Fruit fly (Drosophila melanogaster) whole organism, adult: ENCODE results near the gene DnaJ-H.

Experiments used
- CG11617 ChIP-seq: fragments of 200-800 bp; sonication (Bioruptor generic); optimal IDR thresholded peaks from 2 replicates; lab custom pipeline; 2017; ENCODE audit warnings: mild to moderate bottlenecking, missing biosample characterization, missing genetic modification reagents, missing genetic modification characterization
- CG12768 ChIP-seq: fragments of 200-800 bp; sonication (Bioruptor generic); optimal IDR thresholded peaks from 2 replicates; lab custom pipeline; 2017; ENCODE audit warnings: missing biosample characterization, missing genetic modification characterization, mild to moderate bottlenecking, moderate library complexity, missing genetic modification reagents
- CG14711 ChIP-seq: fragments of 200-800 bp; sonication (Bioruptor generic); optimal IDR thresholded peaks from 2 replicates; lab custom pipeline; 2018; ENCODE audit warnings: missing biosample characterization, mild to moderate bottlenecking, missing genetic modification characterization, moderate library complexity
- CG1620 ChIP-seq: fragments of 200-800 bp; sonication (Bioruptor generic); optimal IDR thresholded peaks from 2 replicates; lab custom pipeline; 2016; ENCODE audit warnings: missing biosample characterization, missing genetic modification characterization
- CG33017 ChIP-seq: fragments of 200-800 bp; sonication (Bioruptor generic); optimal IDR thresholded peaks from 2 replicates; lab custom pipeline; 2018; ENCODE audit warnings: missing biosample characterization, mild to moderate bottlenecking, missing genetic modification characterization, moderate library complexity
- CG5204 ChIP-seq: fragments of 200-800 bp; sonication (Bioruptor generic); optimal IDR thresholded peaks from 2 replicates; lab custom pipeline; 2016; ENCODE audit warnings: missing biosample characterization, missing genetic modification characterization
- CG7045 ChIP-seq: fragments of 200-800 bp; sonication (Bioruptor generic); optimal IDR thresholded peaks from 2 replicates; lab custom pipeline; 2017; ENCODE audit warnings: missing biosample characterization, mild to moderate bottlenecking, missing genetic modification characterization
- CG7101 ChIP-seq: fragments of 200-800 bp; sonication (Bioruptor generic); optimal IDR thresholded peaks from 2 replicates; lab custom pipeline; 2018; ENCODE audit warnings: missing biosample characterization, mild to moderate bottlenecking, missing genetic modification characterization, moderate library complexity
- Clk ChIP-seq: fragments of 200-800 bp; sonication (Bioruptor generic); optimal IDR thresholded peaks from 2 replicates; lab custom pipeline; 2017; ENCODE audit warnings: missing biosample characterization, missing genetic modification characterization
- Crg-1 ChIP-seq: fragments of 200-800 bp; sonication (Bioruptor generic); optimal IDR thresholded peaks from 2 replicates; lab custom pipeline; 2016; ENCODE audit warnings: missing biosample characterization, missing genetic modification characterization
- Hr96 ChIP-seq: fragments of 200-800 bp; sonication (Bioruptor generic); optimal IDR thresholded peaks from 2 replicates; lab custom pipeline; 2016; ENCODE audit warnings: missing biosample characterization, missing genetic modification characterization
- Mnt ChIP-seq: fragments of 200-800 bp; sonication (Bioruptor generic); optimal IDR thresholded peaks from 2 replicates; lab custom pipeline; 2016; ENCODE audit warnings: missing biosample characterization, mild to moderate bottlenecking, missing genetic modification characterization
- bab1 ChIP-seq: fragments of 200-800 bp; sonication (Bioruptor generic); optimal IDR thresholded peaks from 3 replicates; lab custom pipeline; 2019; ENCODE audit warnings: missing biosample characterization, mild to moderate bottlenecking, missing genetic modification characterization, moderate library complexity
- cic ChIP-seq: fragments of 200-800 bp; sonication (Bioruptor generic); optimal IDR thresholded peaks from 2 replicates; lab custom pipeline; 2017; ENCODE audit warnings: missing biosample characterization, mild to moderate bottlenecking, missing genetic modification characterization, moderate library complexity
- cnc ChIP-seq, 2 experiments: fragments of >200 bp; optimal IDR thresholded peaks; 2 replicates each; lab custom pipeline; 2017
- kay ChIP-seq: fragments of 200-800 bp; sonication (Bioruptor generic); peaks from one replicate; lab custom pipeline; 2016; ENCODE audit warnings: missing biosample characterization, missing genetic modification characterization, borderline replicate concordance
- ovo ChIP-seq: fragments of 200-800 bp; sonication (Bioruptor generic); optimal IDR thresholded peaks from 2 replicates; lab custom pipeline; 2016; ENCODE audit warnings: missing biosample characterization, missing genetic modification characterization
- pad ChIP-seq: fragments of 200-800 bp; sonication (Bioruptor generic); optimal IDR thresholded peaks from 3 replicates; lab custom pipeline; 2017; ENCODE audit warnings: missing biosample characterization, missing genetic modification characterization, mild to moderate bottlenecking, moderate library complexity, missing genetic modification reagents
- tj ChIP-seq: fragments of 200-800 bp; sonication (Bioruptor generic); optimal IDR thresholded peaks from 3 replicates; lab custom pipeline; 2017; ENCODE audit warnings: missing biosample characterization, mild to moderate bottlenecking, missing genetic modification characterization, moderate library complexity
- toe ChIP-seq: fragments of 200-800 bp; sonication (Bioruptor generic); optimal IDR thresholded peaks from 2 replicates; lab custom pipeline; 2016; ENCODE audit warnings: missing biosample characterization, missing genetic modification characterization

DnaJ-H gene

dm6 chr2L:13154313-13154712, 11.6 kb downstream of the DnaJ-H start:
- TF ChIP-seq CG14711, result no peak
- TF ChIP-seq CG5204, result no peak
- TF ChIP-seq pad (GFP tag; lab: Kevin White, UChicago), result no peak
- TF ChIP-seq cnc (optimal IDR thresholded peaks at IDR 0.05; lab: Kevin White, UChicago), result no peak
- TF ChIP-seq Mnt (GFP tag; lab: Kevin White, UChicago), result no peak
- TF ChIP-seq Clk (GFP tag; lab: Kevin White, UChicago), result no peak
- no peak for TF ChIP-seq cic
- TF ChIP-seq CG7101 (tag; lab: Kevin White, UChicago), result no peak
- TF ChIP-seq Hr96 (GFP tag; lab: Kevin White, UChicago), result no peak
- no peak for TF ChIP-seq Crg-1 (GFP tag; lab: Kevin White, UChicago)
- TF ChIP-seq kay (GFP tag; lab: Kevin White, UChicago), result no peak

dm6 chr2L:13146254-13146653, 19.6 kb downstream of the DnaJ-H start:
- TF ChIP-seq pad (GFP tag; lab: Kevin White, UChicago), result no peak
- no peak for TF ChIP-seq Clk (GFP tag; lab: Kevin White, UChicago)
- TF ChIP-seq Mnt (GFP tag; lab: Kevin White, UChicago), result no peak
- TF ChIP-seq cnc (optimal IDR thresholded peaks at IDR 0.05; lab: Kevin White, UChicago), result no peak
- no peak for TF ChIP-seq tj (GFP tag; lab: Kevin White, UChicago)

DNA sequence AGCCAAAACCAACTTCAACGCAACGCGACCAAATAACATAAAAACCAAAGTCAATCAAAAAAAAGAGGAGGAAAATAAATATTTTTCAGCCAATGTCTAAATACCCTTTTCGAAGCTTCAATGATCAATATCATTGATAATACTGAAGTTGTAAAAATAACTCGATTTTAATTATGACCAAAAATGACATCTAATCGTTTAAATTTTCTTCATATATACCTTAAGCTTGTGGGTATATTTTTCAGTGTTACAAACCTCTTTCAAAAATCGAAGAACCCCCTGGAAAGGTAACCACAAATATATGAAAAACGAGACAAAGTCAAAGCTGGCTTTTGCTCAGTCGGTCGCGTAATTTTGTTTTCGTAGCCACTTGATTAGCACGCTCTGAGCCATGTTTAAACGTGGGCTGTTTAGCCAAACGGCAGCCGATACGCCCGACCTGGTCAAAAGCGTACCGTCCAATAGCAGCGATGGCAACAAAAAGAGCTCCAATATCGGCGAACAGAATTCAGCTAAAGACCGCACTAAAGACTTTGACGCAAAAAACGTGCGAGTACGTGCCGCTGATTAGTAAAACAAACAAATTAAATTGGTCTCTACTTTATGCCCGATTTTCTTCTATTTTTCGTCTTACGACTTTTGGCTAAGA, 20.7 kb downstream of the DnaJ-H start:
- no peak for TF ChIP-seq CG33017
- TF ChIP-seq CG5204, result no peak
- peak; percentile 77 for TF ChIP-seq bab1 (GFP tag; lab: Kevin White, UChicago)
- TF ChIP-seq CG7101 (tag; lab: Kevin White, UChicago), result no peak
- TF ChIP-seq CG14711, result no peak
- TF ChIP-seq CG12768, result no peak

dm6 chr2L:13143522-13143921, 22.4 kb downstream of the DnaJ-H start, which contains the start of gene CG16978:
Gene CG16978, minus strand, starts transcription at chr2L:13143622.
- TF ChIP-seq Crg-1 (GFP tag; lab: Kevin White, UChicago), result no peak
- TF ChIP-seq CG1620 (GFP tag; lab: Kevin White, UChicago), result no peak
- no peak for TF ChIP-seq CG7101 (tag; lab: Kevin White, UChicago)
- TF ChIP-seq cic, result no peak
- no peak for TF ChIP-seq cnc (optimal IDR thresholded peaks at IDR 0.05; lab: Kevin White, UChicago)
- no peak for TF ChIP-seq kay (GFP tag; lab: Kevin White, UChicago)
- no peak for TF ChIP-seq Clk (GFP tag; lab: Kevin White, UChicago)
- no peak for TF ChIP-seq pad (GFP tag; lab: Kevin White, UChicago)
- no peak for TF ChIP-seq CG33017
- no peak for TF ChIP-seq CG11617 (GFP tag; lab: Kevin White, UChicago)
- no peak for TF ChIP-seq CG14711
- TF ChIP-seq tj (GFP tag; lab: Kevin White, UChicago), result no peak
- TF ChIP-seq toe, result no peak
- TF ChIP-seq bab1 (GFP tag; lab: Kevin White, UChicago), result no peak
- TF ChIP-seq CG12768, result no peak
- no peak for TF ChIP-seq CG5204
- TF ChIP-seq CG7045 (GFP tag; lab: Kevin White, UChicago), result no peak

DNA sequence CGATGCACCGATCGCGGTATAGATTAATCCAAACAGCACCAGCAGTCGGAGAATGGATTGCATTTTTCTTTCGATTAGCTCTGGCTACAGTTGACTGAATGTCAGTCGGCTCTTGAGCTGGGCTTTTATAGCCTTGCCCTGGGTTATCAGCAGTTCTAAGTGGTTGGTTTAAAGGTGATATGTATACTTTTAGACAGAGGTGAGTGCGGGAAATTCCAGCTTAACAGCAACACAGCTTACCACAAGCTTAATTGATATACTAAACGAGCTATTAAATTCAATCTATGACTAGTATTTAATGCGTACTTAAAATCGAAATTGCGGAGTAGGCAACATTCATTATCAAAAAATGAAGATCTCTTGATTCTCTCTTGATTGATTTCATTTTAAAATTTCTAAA, 23.1 kb downstream of the DnaJ-H start, which contains the start of gene CG9928:
Gene CG9928, minus strand, starts transcription at position 101 of the 400 bp plus-strand sequence.
- TF ChIP-seq Mnt (GFP tag; lab: Kevin White, UChicago) (no peak), ovo (GFP tag; lab: Kevin White, UChicago) (no peak), bab1 (GFP tag; lab: Kevin White, UChicago) (no peak), CG5204 (no peak), Clk (GFP tag; lab: Kevin White, UChicago) (no peak), CG12768 (no peak), tj (GFP tag; lab: Kevin White, UChicago) (no peak), pad (GFP tag; lab: Kevin White, UChicago) (no peak), Hr96 (GFP tag; lab: Kevin White, UChicago) (no peak)

- no peak for TF ChIP-seq bab1 (GFP tag; lab: Kevin White, UChicago)
Measured at dm6 chr2L:13140891-13141290, 25.0 kb downstream of the DnaJ-H start.

- no peak for TF ChIP-seq toe
- no peak for TF ChIP-seq CG5204
- TF ChIP-seq ovo (GFP tag; lab: Kevin White, UChicago), result no peak
- TF ChIP-seq CG11617 (GFP tag; lab: Kevin White, UChicago), result no peak
- no peak for TF ChIP-seq CG12768
- no peak for TF ChIP-seq cic
- TF ChIP-seq Mnt (GFP tag; lab: Kevin White, UChicago), result no peak
- no peak for TF ChIP-seq CG7101 (tag; lab: Kevin White, UChicago)
- TF ChIP-seq pad (GFP tag; lab: Kevin White, UChicago), result no peak
- no peak for TF ChIP-seq bab1 (GFP tag; lab: Kevin White, UChicago)
- no peak for TF ChIP-seq CG7045 (GFP tag; lab: Kevin White, UChicago)
- TF ChIP-seq CG1620 (GFP tag; lab: Kevin White, UChicago), result no peak
- no peak for TF ChIP-seq Clk (GFP tag; lab: Kevin White, UChicago)
- TF ChIP-seq Crg-1 (GFP tag; lab: Kevin White, UChicago), result no peak
- TF ChIP-seq CG14711, result no peak
- no peak for TF ChIP-seq cnc (optimal IDR thresholded peaks at IDR 0.05; lab: Kevin White, UChicago)
- no peak for TF ChIP-seq kay (GFP tag; lab: Kevin White, UChicago)
- TF ChIP-seq CG33017, result no peak
Measured at dm6 chr2L:13135929-13136328, 29.9 kb downstream of the DnaJ-H start.
